Worm (Caenorhabditis elegans): ENCODE results near the gene ehbp-1.

ehbp-1 gene

ce11 chrV:9568707-9569106, 18.3 kb downstream of the ehbp-1 start, which contains the start of gene F25B3.4:
Gene F25B3.4, minus strand, starts transcription at chrV:9568807.
- no peak for TF ChIP-seq him-1 (tag; optimal IDR thresholded peaks at IDR 0.05)

ce11 chrV:9570197-9570596, 19.8 kb downstream of the ehbp-1 start, which contains the start of gene F25B3.5:
Gene F25B3.5, minus strand, starts transcription at chrV:9570297.
- no peak for TF ChIP-seq him-1 (tag; optimal IDR thresholded peaks at IDR 0.05)
- TF ChIP-seq dao-5 (tag; optimal IDR thresholded peaks at IDR 0.05), result no peak
- TF ChIP-seq W03F9.2 (tag; optimal IDR thresholded peaks at IDR 0.05), result no peak

DNA sequence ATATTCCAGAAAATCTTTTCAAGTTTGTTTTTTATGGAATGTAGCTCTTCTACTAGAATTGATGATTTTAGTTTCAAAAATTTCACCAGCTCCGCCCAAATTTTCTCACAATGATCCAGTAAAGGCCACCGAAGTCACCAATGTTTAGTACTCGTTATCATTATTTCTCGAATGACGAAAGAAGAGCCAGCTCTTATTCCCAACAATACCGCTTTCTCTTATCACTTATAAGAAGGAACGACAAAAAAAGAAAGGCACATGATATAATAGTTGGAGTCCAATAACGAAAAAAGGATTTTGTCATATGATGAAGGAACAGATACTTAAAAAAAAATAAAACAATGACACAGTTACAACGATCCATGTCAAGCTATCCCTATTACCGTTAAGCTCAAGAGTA, 20.6 kb downstream of the ehbp-1 start:
- no peak for TF ChIP-seq dao-5 (tag; optimal IDR thresholded peaks at IDR 0.05)
- no peak for TF ChIP-seq him-1 (tag; optimal IDR thresholded peaks at IDR 0.05)
- TF ChIP-seq W03F9.2 (tag; optimal IDR thresholded peaks at IDR 0.05), result no peak

ce11 chrV:9571673-9572072, 21.2 kb downstream of the ehbp-1 start:
- no peak for TF ChIP-seq W03F9.2 (tag; optimal IDR thresholded peaks at IDR 0.05)
- TF ChIP-seq dao-5 (tag; optimal IDR thresholded peaks at IDR 0.05), result no peak

DNA sequence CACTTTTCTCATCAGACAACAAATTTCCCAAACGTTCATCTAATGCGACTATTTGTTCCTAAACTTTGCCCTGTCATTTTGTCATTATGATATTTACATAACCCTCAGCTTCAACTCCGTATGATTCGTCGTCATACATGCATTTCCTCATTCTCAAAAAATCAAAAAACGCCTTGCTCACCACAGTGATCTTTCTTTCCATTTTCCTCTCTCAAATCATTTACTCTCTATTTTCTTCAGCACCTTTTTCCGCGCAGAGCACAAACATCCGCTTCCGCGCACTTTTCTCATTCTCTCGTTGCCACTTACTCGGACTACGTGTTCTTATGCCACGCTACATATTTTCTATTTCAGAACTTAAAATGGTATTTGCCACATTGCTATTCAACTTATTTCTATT, 26.5 kb downstream of the ehbp-1 start, which contains the start of gene F25B3.2:
TSS of gene F25B3.2 (plus strand) at position 301 of the 400 bp plus-strand sequence.
- TF ChIP-seq W03F9.2 (tag; optimal IDR thresholded peaks at IDR 0.05) (no peak), him-1 (tag; optimal IDR thresholded peaks at IDR 0.05) (no peak), dao-5 (tag; optimal IDR thresholded peaks at IDR 0.05) (no peak)

DNA sequence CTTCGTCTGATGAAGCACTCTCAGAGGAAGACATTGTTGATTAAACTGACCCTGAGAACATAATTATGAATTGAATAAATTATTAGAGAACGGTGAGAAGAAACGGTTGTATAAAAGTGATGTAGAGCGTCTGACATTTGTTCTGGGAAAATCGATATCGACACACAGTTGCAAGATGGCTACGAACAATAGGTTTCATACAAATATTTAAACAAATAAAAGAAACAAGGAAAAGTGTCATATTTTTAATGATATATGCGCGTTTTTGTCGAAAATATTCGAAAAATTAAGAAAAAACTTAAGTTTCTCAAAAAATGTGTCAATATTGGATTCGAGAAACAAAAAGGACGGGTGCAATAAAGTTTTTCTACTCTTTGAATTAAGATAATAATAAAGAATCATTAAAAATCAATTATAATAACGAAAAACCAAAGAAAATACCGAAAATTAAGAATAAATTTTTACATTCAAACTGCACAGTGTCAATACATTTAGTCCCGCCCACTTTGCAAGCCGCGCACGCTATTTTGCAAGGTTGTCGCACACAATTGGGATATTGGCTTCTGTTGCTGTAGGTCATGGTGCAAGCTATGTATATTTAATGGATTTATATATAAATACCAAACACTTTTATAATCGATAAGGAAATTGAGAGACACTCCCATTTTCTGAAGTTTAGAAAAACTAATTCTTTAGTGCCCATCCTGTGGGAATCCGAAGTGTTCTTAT, 32.3 kb downstream of the ehbp-1 start, which contains the start of gene rtfo-1:
TSS of gene rtfo-1 (minus strand) at position 51 of the 729 bp plus-strand sequence.
- no peak for TF ChIP-seq W03F9.2 (tag; optimal IDR thresholded peaks at IDR 0.05)
- no peak for TF ChIP-seq dao-5 (tag; optimal IDR thresholded peaks at IDR 0.05)
- TF ChIP-seq him-1 (tag; optimal IDR thresholded peaks at IDR 0.05), result no peak

ce11 chrV:9583323-9583644, 32.8 kb downstream of the ehbp-1 start, which contains the start of gene K09G1.1:
Gene K09G1.1, plus strand, starts transcription at chrV:9583545.
- TF ChIP-seq dao-5 (tag; optimal IDR thresholded peaks at IDR 0.05) (no peak), him-1 (tag; optimal IDR thresholded peaks at IDR 0.05) (no peak), W03F9.2 (tag; optimal IDR thresholded peaks at IDR 0.05) (no peak)

ce11 chrV:9584263-9584662, 33.8 kb downstream of the ehbp-1 start:
- TF ChIP-seq W03F9.2 (tag; optimal IDR thresholded peaks at IDR 0.05), result no peak

ce11 chrV:9587619-9588018, 37.2 kb downstream of the ehbp-1 start:
- no peak for TF ChIP-seq dao-5 (tag; optimal IDR thresholded peaks at IDR 0.05)
- no peak for TF ChIP-seq W03F9.2 (tag; optimal IDR thresholded peaks at IDR 0.05)
- no peak for TF ChIP-seq him-1 (tag; optimal IDR thresholded peaks at IDR 0.05)

DNA sequence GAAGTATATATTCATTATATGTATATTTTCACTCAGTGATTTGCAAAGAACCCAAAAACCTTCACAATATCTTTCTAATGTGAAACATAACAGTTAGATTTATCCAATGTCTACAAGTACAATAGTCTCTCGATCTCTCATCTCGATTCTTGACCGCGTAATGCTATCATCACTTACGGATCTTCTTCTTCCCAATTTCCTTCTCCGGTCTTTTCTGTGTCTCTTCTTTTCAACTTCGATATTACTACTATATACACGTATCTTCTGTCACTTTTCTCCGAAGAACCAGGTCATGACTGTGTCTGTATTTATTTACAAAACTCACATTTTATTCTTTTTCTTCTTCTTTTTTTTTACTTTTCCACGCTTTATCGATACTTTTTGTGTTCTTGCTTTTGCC, 38.1 kb downstream of the ehbp-1 start:
- TF ChIP-seq W03F9.2 (tag; optimal IDR thresholded peaks at IDR 0.05), result no peak
- TF ChIP-seq him-1 (tag; optimal IDR thresholded peaks at IDR 0.05), result no peak
- TF ChIP-seq dao-5 (tag; optimal IDR thresholded peaks at IDR 0.05), result no peak

ce11 chrV:9590317-9590716, 39.9 kb downstream of the ehbp-1 start, which contains the start of gene K09G1.2:
Gene K09G1.2, plus strand, starts transcription at chrV:9590617.
- TF ChIP-seq dao-5 (tag; optimal IDR thresholded peaks at IDR 0.05) (no peak), him-1 (tag; optimal IDR thresholded peaks at IDR 0.05) (no peak), W03F9.2 (tag; optimal IDR thresholded peaks at IDR 0.05) (no peak)

Measured in whole organism, L4/young adult.